Worm (Caenorhabditis elegans): Measurements from ENCODE around the gene F14H12.3.

ce11 chrX:4322847-4323455, 21.1 kb upstream of the F14H12.3 start:
- TF ChIP-seq skn-1 (tag; optimal IDR thresholded peaks at IDR 0.05) (no peak), ceh-82 (tag; optimal IDR thresholded peaks at IDR 0.05) (no peak), nhr-77 (tag; optimal IDR thresholded peaks at IDR 0.05) (no peak), fkh-8 (tag; optimal IDR thresholded peaks at IDR 0.05) (no peak)

Data from whole organism, L1 larva.